Fruit fly (Drosophila melanogaster): Measurements from ENCODE around the gene CG43246.

Gene CG43246

DNA sequence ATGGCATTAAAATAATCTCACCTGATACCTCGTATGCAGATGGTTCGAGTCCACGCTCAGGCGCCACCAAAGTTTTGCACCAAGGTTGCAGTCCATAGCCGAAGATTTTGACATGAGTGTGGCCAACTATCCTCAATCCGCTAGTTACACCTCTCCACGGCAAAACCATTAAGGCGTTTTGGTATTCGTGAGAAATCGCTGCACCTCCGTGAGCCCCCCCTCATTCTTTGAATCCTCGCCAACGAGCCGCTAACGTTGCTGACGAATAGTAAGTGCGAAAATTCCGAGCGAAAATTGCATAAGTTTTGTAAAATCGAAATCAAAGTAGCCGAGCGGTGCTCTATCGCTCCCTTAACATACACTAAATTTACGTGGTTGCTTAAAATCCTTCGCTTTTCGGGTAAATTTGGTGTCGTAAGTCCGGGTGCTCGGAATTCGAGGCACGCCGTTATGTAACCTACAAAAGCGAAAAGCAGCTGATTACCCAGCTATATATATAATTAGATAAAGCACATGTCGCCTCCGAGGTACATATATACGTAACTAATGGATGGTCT is 1.1 kb downstream of the CG43246 start, which contains the start of gene Mpcp2 (continued):
- TF ChIP-seq seq (GFP tag; IDR thresholded peaks at IDR 0.05) = no peak
- peak; percentile 98 for TF ChIP-seq YL-1 (GFP tag; optimal IDR thresholded peaks at IDR 0.05)
- TF ChIP-seq insv (GFP tag; optimal IDR thresholded peaks at IDR 0.05) = peak in 1 of 2 experiments; percentile 53
- peak; percentile 51 for TF ChIP-seq nerfin-1 (tag; optimal IDR thresholded peaks at IDR 0.05)
- no peak for TF ChIP-seq CG15073 (GFP tag; optimal IDR thresholded peaks at IDR 0.05)
- TF ChIP-seq MBD-R2 (GFP tag; IDR thresholded peaks at IDR 0.05) = peak; percentile 32; the same call in 1 of the 2 replicates
- TF ChIP-seq wor (GFP tag; IDR thresholded peaks at IDR 0.05) = no peak
- no peak for TF ChIP-seq CG9817 (tag; optimal IDR thresholded peaks at IDR 0.05)
- TF ChIP-seq Camta (GFP tag; optimal IDR thresholded peaks at IDR 0.05) = peak; percentile 1
- peak; percentile 46 for TF ChIP-seq CG10543 (GFP tag; optimal IDR thresholded peaks at IDR 0.05)
- peak; percentile 68 for TF ChIP-seq her (GFP tag; optimal IDR thresholded peaks at IDR 0.05)
- TF ChIP-seq CG11398 (GFP tag; optimal IDR thresholded peaks at IDR 0.05) = no peak
- TF ChIP-seq ftz-f1 (GFP tag; optimal IDR thresholded peaks at IDR 0.05) = peak; percentile 65
- TF ChIP-seq MTF-1 (GFP tag; optimal IDR thresholded peaks at IDR 0.05; ENCODE audit: borderline replicate concordance) = peak; percentile 39
- TF ChIP-seq CG10654 (GFP tag; optimal IDR thresholded peaks at IDR 0.05) = no peak
- peak; percentile 11 for TF ChIP-seq CG10979 (tag; optimal IDR thresholded peaks at IDR 0.05)
- TF ChIP-seq sug (tag; optimal IDR thresholded peaks at IDR 0.05) = peak; percentile 92
- no peak for TF ChIP-seq CG9727 (GFP tag; optimal IDR thresholded peaks at IDR 0.05)
- TF ChIP-seq CG2202 (tag; optimal IDR thresholded peaks at IDR 0.05) = no peak
- peak; percentile 72 for TF ChIP-seq Bgb (GFP tag; IDR thresholded peaks at IDR 0.05; ENCODE audit: partially characterized antibody)
- TF ChIP-seq Jarid2 (GFP tag; optimal IDR thresholded peaks at IDR 0.05) = peak; percentile 74
- peak; percentile 22; the same call in 1 of the 2 replicates for TF ChIP-seq ranshi (GFP tag; IDR thresholded peaks at IDR 0.05)
- TF ChIP-seq zf30C (GFP tag; optimal IDR thresholded peaks at IDR 0.05) = peak; percentile 44
- TF ChIP-seq row (GFP tag; IDR thresholded peaks at IDR 0.05) = peak; percentile 39; the same call in 1 of the 3 replicates
- peak; percentile 68 for TF ChIP-seq CG12769 (tag; optimal IDR thresholded peaks at IDR 0.05)
- peak; percentile 36 for TF ChIP-seq Nf-YC (tag; optimal IDR thresholded peaks at IDR 0.05)
- no peak for TF ChIP-seq btn (GFP tag; optimal IDR thresholded peaks at IDR 0.05)
- TF ChIP-seq CG6689 (GFP tag; IDR thresholded peaks at IDR 0.05) = no peak
- TF ChIP-seq hbn (GFP tag; IDR thresholded peaks at IDR 0.05; ENCODE audit: partially characterized antibody) = 0 out of 2 replicates have a peak, but pooled peaks have one; percentile 31
- TF ChIP-seq CG33213 (GFP tag; optimal IDR thresholded peaks at IDR 0.05) = peak; percentile 71
- no peak for TF ChIP-seq C15 (GFP tag; IDR thresholded peaks at IDR 0.05)
- peak; percentile 58 for TF ChIP-seq CG15601 (tag; optimal IDR thresholded peaks at IDR 0.05)
- TF ChIP-seq PHDP (tag; optimal IDR thresholded peaks at IDR 0.05) = peak; percentile 48
- TF ChIP-seq Nf-YB (GFP tag; optimal IDR thresholded peaks at IDR 0.05) = peak; percentile 32
- no peak for TF ChIP-seq Hr3 (GFP tag; optimal IDR thresholded peaks at IDR 0.05)
- TF ChIP-seq BEAF-32 (GFP tag; optimal IDR thresholded peaks at IDR 0.05) = peak; percentile 62
- TF ChIP-seq luna (GFP tag; optimal IDR thresholded peaks at IDR 0.05) = no peak
- TF ChIP-seq inv (GFP tag; IDR thresholded peaks at IDR 0.05; ENCODE audit: partially characterized antibody) = no peak
- no peak for TF ChIP-seq vnd (GFP tag; IDR thresholded peaks at IDR 0.05; ENCODE audit: partially characterized antibody)
- TF ChIP-seq fu2 (GFP tag; optimal IDR thresholded peaks at IDR 0.05) = peak; percentile 6
- no peak for TF ChIP-seq CG16863 (GFP tag; optimal IDR thresholded peaks at IDR 0.05)
- no peak for TF ChIP-seq crc (GFP tag; optimal IDR thresholded peaks at IDR 0.05)
- no peak for TF ChIP-seq CG4360 (GFP tag; IDR thresholded peaks at IDR 0.05)
- TF ChIP-seq Mrtf (GFP tag; IDR thresholded peaks at IDR 0.05) = no peak
- TF ChIP-seq Sox100B (GFP tag; optimal IDR thresholded peaks at IDR 0.05) = no peak
- TF ChIP-seq CG17912 (GFP tag; optimal IDR thresholded peaks at IDR 0.05) = peak; percentile 69
- TF ChIP-seq stwl (tag; optimal IDR thresholded peaks at IDR 0.05) = peak; percentile 96
- no peak for TF ChIP-seq emc (GFP tag; optimal IDR thresholded peaks at IDR 0.05)
- peak; percentile 60 for TF ChIP-seq phol (tag; optimal IDR thresholded peaks at IDR 0.05)
